Fruit fly (Drosophila melanogaster) whole organism, embryonic: ENCODE data around the gene TotX.

ENCODE experiments used
- CG10209 ChIP-seq: fragments of 200-800 bp; sonication (Bioruptor generic); optimal IDR thresholded peaks from 3 replicates; lab custom pipeline; 2017; ENCODE audit warnings: missing biosample characterization, mild to moderate bottlenecking, missing genetic modification characterization, missing genetic modification reagents
- CG10543 ChIP-seq: fragments of 200-800 bp; sonication (Bioruptor generic); optimal IDR thresholded peaks from 3 replicates; lab custom pipeline; 2017; ENCODE audit warnings: missing biosample characterization, mild to moderate bottlenecking, missing genetic modification characterization, moderate library complexity
- CG11560 ChIP-seq: fragments of 200-800 bp; sonication (Bioruptor generic); IDR thresholded peaks from 3 replicates; pipeline ENCODE4 v1.3.6; 2022; ENCODE audit warnings: missing biosample characterization, missing genetic modification characterization
- CG12942 ChIP-seq: fragments of 200-800 bp; sonication (Bioruptor generic); optimal IDR thresholded peaks from 3 replicates; lab custom pipeline; 2016; ENCODE audit warnings: missing biosample characterization, missing genetic modification characterization
- CG14014 ChIP-seq: fragments of 200-800 bp; sonication (Bioruptor generic); IDR thresholded peaks from 2 replicates; pipeline ENCODE4 v1.3.6; 2022; ENCODE audit warnings: missing biosample characterization, missing genetic modification characterization
- CG14965 ChIP-seq: fragments of 200-800 bp; sonication (Bioruptor generic); optimal IDR thresholded peaks from 2 replicates; lab custom pipeline; 2016; ENCODE audit warnings: missing biosample characterization, missing genetic modification characterization, borderline replicate concordance
- CG15269 ChIP-seq: fragments of 200-800 bp; sonication (Bioruptor generic); optimal IDR thresholded peaks from 2 replicates; lab custom pipeline; 2018; ENCODE audit warnings: missing biosample characterization, mild to moderate bottlenecking, missing genetic modification characterization, moderate library complexity
- CG15514 ChIP-seq: fragments of 200-800 bp; sonication (Bioruptor generic); optimal IDR thresholded peaks from 3 replicates; lab custom pipeline; 2017; ENCODE audit warnings: missing biosample characterization, missing genetic modification characterization, mild to moderate bottlenecking, moderate library complexity, missing genetic modification reagents
- CG16779 ChIP-seq: fragments of 200-800 bp; sonication (Bioruptor generic); IDR thresholded peaks from 2 replicates; pipeline ENCODE4 v1.3.6; 2022; ENCODE audit warnings: missing biosample characterization, missing genetic modification characterization
- CG17385 ChIP-seq: fragments of 200-800 bp; sonication (Bioruptor generic); optimal IDR thresholded peaks from 3 replicates; lab custom pipeline; 2018; ENCODE audit warnings: missing biosample characterization, mild to moderate bottlenecking, missing genetic modification characterization
- CG18011 ChIP-seq: fragments of 200-800 bp; sonication (Bioruptor generic); optimal IDR thresholded peaks from 2 replicates; lab custom pipeline; 2017; ENCODE audit warnings: missing biosample characterization, missing genetic modification characterization, mild to moderate bottlenecking, moderate library complexity, missing genotype
- CG18599 ChIP-seq: fragments of 200-800 bp; sonication (Bioruptor generic); optimal IDR thresholded peaks from 3 replicates; lab custom pipeline; 2017; ENCODE audit warnings: missing biosample characterization, missing genetic modification characterization, mild to moderate bottlenecking, moderate library complexity, missing genetic modification reagents
- CG32532 ChIP-seq: fragments of 200-800 bp; sonication (Bioruptor generic); IDR thresholded peaks from 2 replicates; pipeline ENCODE4 v1.3.6; 2022; ENCODE audit warnings: missing biosample characterization, missing genetic modification characterization
- CG3281 ChIP-seq: fragments of 200-800 bp; sonication (Bioruptor generic); optimal IDR thresholded peaks from 3 replicates; lab custom pipeline; 2017; ENCODE audit warnings: missing biosample characterization, mild to moderate bottlenecking, missing genetic modification characterization
- CG34422 ChIP-seq: fragments of 200-800 bp; sonication (Bioruptor generic); IDR thresholded peaks from 3 replicates; pipeline ENCODE4 v1.3.6; 2022; ENCODE audit warnings: missing biosample characterization, missing genetic modification characterization
- CG43689 ChIP-seq: fragments of 200-800 bp; sonication (Bioruptor generic); IDR thresholded peaks from 2 replicates; pipeline ENCODE4 v1.3.6; 2022; ENCODE audit warnings: missing biosample characterization, missing genetic modification characterization
- CG5953 ChIP-seq: fragments of 200-800 bp; sonication (Bioruptor generic); IDR thresholded peaks from 2 replicates; pipeline ENCODE4 v1.3.6; 2022; ENCODE audit warnings: missing biosample characterization, missing genetic modification characterization
- CG6765 ChIP-seq: fragments of 200-800 bp; sonication (Bioruptor generic); optimal IDR thresholded peaks from 3 replicates; lab custom pipeline; 2017; ENCODE audit warnings: missing biosample characterization, mild to moderate bottlenecking, missing genetic modification characterization
- CG8281 ChIP-seq: fragments of 200-800 bp; sonication (Bioruptor generic); optimal IDR thresholded peaks from 2 replicates; lab custom pipeline; 2018; ENCODE audit warnings: missing biosample characterization, mild to moderate bottlenecking, missing genetic modification characterization, moderate library complexity
- CG8478 ChIP-seq: fragments of >200 bp; optimal IDR thresholded peaks from 2 replicates; lab custom pipeline; 2018
- Dbx ChIP-seq: fragments of 200-800 bp; sonication (Bioruptor generic); IDR thresholded peaks from 3 replicates; pipeline ENCODE4 v1.3.6; 2022; ENCODE audit warnings: missing biosample characterization, missing genetic modification characterization
- Dfd ChIP-seq, 2 experiments: fragments of >200 bp; optimal IDR thresholded peaks; 2 replicates each; lab custom pipeline; 2017; ENCODE audit warnings: missing biosample characterization in 2 of 2, missing genetic modification characterization in 2 of 2
- Gug ChIP-seq: fragments of 200-800 bp; sonication (Bioruptor generic); IDR thresholded peaks from 4 replicates; pipeline ENCODE4 v1.3.6; 2022; ENCODE audit warnings: missing biosample characterization, missing genetic modification characterization
- HLH3B ChIP-seq: fragments of 200-800 bp; sonication (Bioruptor generic); IDR thresholded peaks from 2 replicates; pipeline ENCODE4 v1.3.6; 2022; ENCODE audit warnings: missing biosample characterization, missing genetic modification characterization
- HmgZ ChIP-seq: fragments of 200-800 bp; sonication (Bioruptor generic); optimal IDR thresholded peaks from 2 replicates; lab custom pipeline; 2018; ENCODE audit warnings: missing biosample characterization, mild to moderate bottlenecking, missing genetic modification characterization
- Hsf ChIP-seq: fragments of 200-800 bp; sonication (Bioruptor generic); optimal IDR thresholded peaks from 3 replicates; lab custom pipeline; 2016; ENCODE audit warnings: missing biosample characterization, missing genetic modification characterization
- Lpt ChIP-seq: fragments of >200 bp; optimal IDR thresholded peaks from 2 replicates; lab custom pipeline; 2018; ENCODE audit warnings: missing biosample characterization, missing genetic modification characterization
- MTF-1 ChIP-seq: fragments of 200-800 bp; sonication (Bioruptor generic); optimal IDR thresholded peaks from 2 replicates; lab custom pipeline; 2018; ENCODE audit warnings: missing biosample characterization, mild to moderate bottlenecking, missing genetic modification characterization, borderline replicate concordance
- Med ChIP-seq: fragments of 200-800 bp; sonication (Bioruptor generic); peaks from one replicate; lab custom pipeline; 2016; ENCODE audit warnings: missing biosample characterization, missing genetic modification characterization, mild to moderate bottlenecking, inconsistent platforms, moderate library complexity
- PHDP ChIP-seq: fragments of 200-800 bp; sonication (Bioruptor generic); optimal IDR thresholded peaks from 3 replicates; lab custom pipeline; 2018; ENCODE audit warnings: missing biosample characterization, mild to moderate bottlenecking, missing genetic modification characterization, moderate library complexity
- al ChIP-seq: fragments of 200-800 bp; sonication (Bioruptor generic); IDR thresholded peaks from 2 replicates; pipeline ENCODE4 v1.3.6; 2022; ENCODE audit warnings: missing biosample characterization, missing genetic modification characterization
- bbx ChIP-seq: fragments of 200-800 bp; sonication (Bioruptor generic); IDR thresholded peaks from 2 replicates; pipeline ENCODE4 v1.3.6; 2022; ENCODE audit warnings: missing biosample characterization, missing genetic modification characterization; ENCODE audit not compliant: partially characterized antibody
- bigmax ChIP-seq: fragments of 200-800 bp; sonication (Bioruptor generic); optimal IDR thresholded peaks from 2 replicates; lab custom pipeline; 2018; ENCODE audit warnings: missing biosample characterization, mild to moderate bottlenecking, missing genetic modification characterization
- bowl ChIP-seq: fragments of 200-800 bp; sonication (Bioruptor generic); IDR thresholded peaks from 2 replicates; pipeline ENCODE4 v1.3.6; 2022; ENCODE audit warnings: missing biosample characterization, missing genetic modification characterization
- chinmo ChIP-seq: fragments of 200-800 bp; sonication (Bioruptor generic); IDR thresholded peaks from 4 replicates; pipeline ENCODE4 v1.3.6; 2022; ENCODE audit warnings: missing biosample characterization, missing genetic modification characterization; ENCODE audit not compliant: partially characterized antibody
- crc ChIP-seq: fragments of 200-800 bp; sonication (Bioruptor generic); optimal IDR thresholded peaks from 2 replicates; lab custom pipeline; 2016; ENCODE audit warnings: missing biosample characterization, missing genetic modification characterization
- crol ChIP-seq: fragments of 200-800 bp; sonication (Bioruptor generic); IDR thresholded peaks from 2 replicates; pipeline ENCODE4 v1.3.6; 2022; ENCODE audit warnings: missing biosample characterization, missing genetic modification characterization
- cwo ChIP-seq: fragments of 200-800 bp; sonication (Bioruptor generic); optimal IDR thresholded peaks from 3 replicates; lab custom pipeline; 2017; ENCODE audit warnings: missing biosample characterization, missing genetic modification characterization, mild to moderate bottlenecking, moderate library complexity, missing genetic modification reagents
- disco-r ChIP-seq: fragments of 200-800 bp; sonication (Bioruptor generic); optimal IDR thresholded peaks from 2 replicates; lab custom pipeline; 2016; ENCODE audit warnings: missing biosample characterization, missing genetic modification characterization
- dm ChIP-seq: fragments of 200-800 bp; sonication (Bioruptor generic); optimal IDR thresholded peaks from 3 replicates; lab custom pipeline; 2016; ENCODE audit warnings: missing biosample characterization, missing genetic modification characterization
- gro ChIP-seq: fragments of 200-800 bp; sonication (Bioruptor generic); optimal IDR thresholded peaks from 2 replicates; lab custom pipeline; 2016; ENCODE audit warnings: missing biosample characterization, missing genetic modification characterization
- hth ChIP-seq: fragments of >200 bp; optimal IDR thresholded peaks from 2 replicates; lab custom pipeline; 2017; ENCODE audit warnings: inconsistent platforms
- jing ChIP-seq: fragments of 200-800 bp; sonication (Bioruptor generic); optimal IDR thresholded peaks from 2 replicates; lab custom pipeline; 2018; ENCODE audit warnings: missing biosample characterization, mild to moderate bottlenecking, missing genetic modification characterization
- nau ChIP-seq: fragments of 200-800 bp; sonication (Bioruptor generic); optimal IDR thresholded peaks from 3 replicates; lab custom pipeline; 2017; ENCODE audit warnings: missing biosample characterization, mild to moderate bottlenecking, missing genetic modification characterization, missing genetic modification reagents
- onecut ChIP-seq: fragments of 200-800 bp; sonication (Bioruptor generic); IDR thresholded peaks from 2 replicates; pipeline ENCODE4 v1.3.6; 2022; ENCODE audit warnings: missing biosample characterization, missing genetic modification characterization
- otp ChIP-seq: fragments of 200-800 bp; sonication (Bioruptor generic); IDR thresholded peaks from 3 replicates; pipeline ENCODE4, ENCODE4 v1.3.6; 2022; ENCODE audit warnings: missing biosample characterization, missing genetic modification characterization
- psq ChIP-seq: fragments of 200-800 bp; sonication (Bioruptor generic); optimal IDR thresholded peaks from 2 replicates; lab custom pipeline; 2017; ENCODE audit warnings: missing biosample characterization, missing genetic modification characterization
- ranshi ChIP-seq: fragments of 200-800 bp; sonication (Bioruptor generic); IDR thresholded peaks from 2 replicates; pipeline ENCODE4 v1.3.6; 2022; ENCODE audit warnings: missing biosample characterization, missing genetic modification characterization
- repo ChIP-seq: fragments of 200-800 bp; sonication (Bioruptor generic); optimal IDR thresholded peaks from 2 replicates; lab custom pipeline; 2016; ENCODE audit warnings: missing biosample characterization, missing genetic modification characterization
- sob ChIP-seq: fragments of 200-800 bp; sonication (Bioruptor generic); IDR thresholded peaks from 2 replicates; pipeline ENCODE4 v1.3.6; 2022; ENCODE audit warnings: missing biosample characterization, missing genetic modification characterization
- vnd ChIP-seq: fragments of 200-800 bp; sonication (Bioruptor generic); IDR thresholded peaks from 3 replicates; pipeline ENCODE4 v1.3.6; 2022; ENCODE audit warnings: missing biosample characterization, missing genetic modification characterization; ENCODE audit not compliant: partially characterized antibody
- zfh2 ChIP-seq: fragments of 200-800 bp; sonication (Bioruptor generic); optimal IDR thresholded peaks from 2 replicates; lab custom pipeline; 2016; ENCODE audit warnings: missing biosample characterization, missing genetic modification characterization

Gene TotX

dm6 chr3R:20914103-20914502 is 8.8 kb upstream of the TotX start, which contains the start of gene hdly (continued):
- TF ChIP-seq CG5953 (no peak), vnd (GFP tag; lab: Robert Waterston, UW) (no peak), PHDP (no peak), HmgZ (tag; lab: Kevin White, UChicago) (no peak), CG10209 (no peak), Hsf (no peak), CG10543 (GFP tag; lab: Kevin White, UChicago) (peak; percentile 54), Med (peak; percentile 87), hth (no peak), CG18599 (GFP tag; lab: Kevin White, UChicago) (no peak), bigmax (GFP tag; lab: Kevin White, UChicago) (no peak), CG43689 (GFP tag; lab: Robert Waterston, UW) (no peak), CG3281 (GFP tag; lab: Kevin White, UChicago) (peak; percentile 21), CG17385 (GFP tag; lab: Kevin White, UChicago) (peak; percentile 20), CG15269 (tag; lab: Kevin White, UChicago) (peak; percentile 51), cwo (GFP tag; lab: Kevin White, UChicago) (no peak), disco-r (GFP tag; lab: Kevin White, UChicago) (no peak), zfh2 (GFP tag; lab: Kevin White, UChicago) (no peak), dm (no peak), CG16779 (no peak), gro (GFP tag; lab: Kevin White, UChicago) (peak; percentile 30), repo (GFP tag; lab: Kevin White, UChicago) (no peak), CG8281 (tag; lab: Kevin White, UChicago) (no peak), CG6765 (GFP tag; lab: Kevin White, UChicago) (peak; percentile 24), onecut (GFP tag; lab: Robert Waterston, UW) (0 out of 2 replicates have a peak, but pooled peaks have one; percentile 4), ranshi (GFP tag; lab: Robert Waterston, UW) (peak; percentile 10; the same call in 1 of the 2 replicates), bbx (no peak), nau (GFP tag; lab: Kevin White, UChicago) (peak; percentile 24), CG8478 (no peak), Gug (GFP tag; lab: Robert Waterston, UW) (no peak), CG11560 (tag; lab: Robert Waterston, UW) (no peak), CG34422 (GFP tag; lab: Robert Waterston, UW) (no peak; the same call in 2 of the 3 replicates), jing (GFP tag; lab: Kevin White, UChicago) (no peak), CG14965 (GFP tag; lab: Kevin White, UChicago) (no peak), Lpt (GFP tag; lab: Kevin White, UChicago) (no peak), sob (GFP tag; lab: Robert Waterston, UW) (peak; percentile 53; the same call in 1 of the 2 replicates), otp (GFP tag; lab: Robert Waterston, UW) (no peak), CG32532 (GFP tag; lab: Robert Waterston, UW) (peak; percentile 41; the same call in 1 of the 2 replicates), HLH3B (GFP tag; lab: Robert Waterston, UW) (no peak), chinmo (GFP tag; lab: Robert Waterston, UW) (peak; percentile 78; the same call in 1 of the 4 replicates), crc (GFP tag; lab: Kevin White, UChicago) (no peak), MTF-1 (GFP tag; lab: Kevin White, UChicago) (no peak), CG12942 (GFP tag; lab: Kevin White, UChicago) (no peak), Dbx (GFP tag; lab: Robert Waterston, UW) (0 out of 3 replicates have a peak, but pooled peaks have one; percentile 11), crol (GFP tag; lab: Robert Waterston, UW) (no peak), CG14014 (GFP tag; lab: Robert Waterston, UW) (peak; percentile 45; the same call in 1 of the 2 replicates), al (GFP tag; lab: Robert Waterston, UW) (no peak), CG18011 (GFP tag; lab: Kevin White, UChicago) (no peak), CG15514 (GFP tag; lab: Kevin White, UChicago) (peak; percentile 45), psq (no peak), Dfd (GFP tag; optimal IDR thresholded peaks at IDR 0.05; lab: Kevin White, UChicago) (no peak), bowl (GFP tag; lab: Robert Waterston, UW) (0 out of 2 replicates have a peak, but pooled peaks have one; percentile 14)
